Worm (Caenorhabditis elegans) whole organism, midembryonic: ENCODE data around the gene eat-20.
A peak's percentile ranks its signal among the peaks of the same experiment; 100 is the strongest.

ENCODE experiments used
- T22C8.4 ChIP-seq: fragments of 200-800 bp; sonication (Bioruptor generic); IDR thresholded peaks from 2 replicates; pipeline ENCODE4 v1.3.6; 2022; ENCODE audit warnings: missing genetic modification characterization, missing compliant biosample characterization
- cog-1 ChIP-seq: sonication (generic microtip); optimal IDR thresholded peaks from 2 replicates; lab custom pipeline; 2016; ENCODE audit warnings: missing genetic modification characterization, missing compliant biosample characterization
- flt-1 ChIP-seq: fragments of 200-800 bp; sonication (Bioruptor generic); IDR thresholded peaks from 2 replicates; pipeline ENCODE4 v1.3.6; 2022; ENCODE audit warnings: missing genetic modification characterization, missing compliant biosample characterization
- klf-2 ChIP-seq: fragments of 200-800 bp; sonication (Bioruptor generic); conservative IDR thresholded peaks from 2 replicates; pipeline ENCODE4 v1.3.6; 2022; ENCODE audit warnings: missing genetic modification reagents, missing genetic modification characterization, missing compliant biosample characterization
- med-1 ChIP-seq: sonication (generic microtip); optimal IDR thresholded peaks from 2 replicates; lab custom pipeline; 2017; ENCODE audit warnings: missing genetic modification characterization, mild to moderate bottlenecking, missing compliant biosample characterization, antibody characterized with exemption, missing genetic modification reagents; ENCODE audit not compliant: insufficient read depth
- ref-1 ChIP-seq: fragments of 200-800 bp; sonication (Bioruptor generic); conservative IDR thresholded peaks from 2 replicates; pipeline ENCODE4 v1.3.6; 2022; ENCODE audit warnings: missing genetic modification reagents, missing genetic modification characterization, missing compliant biosample characterization
- tab-1 ChIP-seq: fragments of 200-800 bp; sonication (Bioruptor generic); IDR thresholded peaks from 2 replicates; pipeline ENCODE4 v1.3.6; 2022; ENCODE audit warnings: missing genetic modification characterization, missing compliant biosample characterization
- ztf-23 ChIP-seq: fragments of 200-800 bp; sonication (Bioruptor generic); IDR thresholded peaks from 2 replicates; pipeline ENCODE4 v1.3.6; 2022; ENCODE audit warnings: missing genetic modification reagents, missing genetic modification characterization, missing compliant biosample characterization
- ztf-29 ChIP-seq: fragments of 200-800 bp; sonication (Bioruptor generic); IDR thresholded peaks from 2 replicates; pipeline ENCODE4 v1.3.6; 2022; ENCODE audit warnings: missing genetic modification reagents, missing genetic modification characterization, missing compliant biosample characterization

eat-20 gene

ce11 chrX:15509681-15510080 lies at the start of gene eat-20:
Gene eat-20 (plus strand): TSS chrX:15510011.
- no peak for TF ChIP-seq ref-1 (GFP tag; lab: Robert Waterston, UW)
- TF ChIP-seq ztf-29 (GFP tag; lab: Robert Waterston, UW) = no peak
- no peak for TF ChIP-seq T22C8.4
- TF ChIP-seq ztf-23 (GFP tag; lab: Robert Waterston, UW) = no peak
- no peak for TF ChIP-seq cog-1 (tag; lab: Kevin White, UChicago)
- no peak for TF ChIP-seq klf-2 (GFP tag; lab: Robert Waterston, UW)
- TF ChIP-seq flt-1 (GFP tag; lab: Robert Waterston, UW) = no peak
- TF ChIP-seq tab-1 (GFP tag; lab: Robert Waterston, UW) = no peak
- TF ChIP-seq med-1 = no peak

- TF ChIP-seq ref-1 (GFP tag; lab: Robert Waterston, UW) (no peak), klf-2 (GFP tag; lab: Robert Waterston, UW) (no peak), cog-1 (tag; lab: Kevin White, UChicago) (no peak), ztf-29 (GFP tag; lab: Robert Waterston, UW) (no peak), med-1 (no peak), ztf-23 (GFP tag; lab: Robert Waterston, UW) (no peak), flt-1 (GFP tag; lab: Robert Waterston, UW) (no peak), T22C8.4 (no peak), tab-1 (GFP tag; lab: Robert Waterston, UW) (no peak)
Measured at ce11 chrX:15465050-15465449, 44.8 kb upstream of the eat-20 start.

ce11 chrX:15466032-15466431 lies 43.8 kb upstream of the eat-20 start, which contains the start of gene sprr-1:
Gene sprr-1 (plus strand): TSS chrX:15466300.
- no peak for TF ChIP-seq T22C8.4
- TF ChIP-seq med-1 = no peak
- no peak for TF ChIP-seq ztf-23 (GFP tag; lab: Robert Waterston, UW)
- TF ChIP-seq cog-1 (tag; lab: Kevin White, UChicago) = no peak
- no peak for TF ChIP-seq ref-1 (GFP tag; lab: Robert Waterston, UW)
- TF ChIP-seq klf-2 (GFP tag; lab: Robert Waterston, UW) = no peak
- no peak for TF ChIP-seq ztf-29 (GFP tag; lab: Robert Waterston, UW)
- TF ChIP-seq flt-1 (GFP tag; lab: Robert Waterston, UW) = no peak

- TF ChIP-seq T22C8.4 = no peak
- no peak for TF ChIP-seq tab-1 (GFP tag; lab: Robert Waterston, UW)
- TF ChIP-seq cog-1 (tag; lab: Kevin White, UChicago) = no peak
- TF ChIP-seq ref-1 (GFP tag; lab: Robert Waterston, UW) = no peak
- no peak for TF ChIP-seq flt-1 (GFP tag; lab: Robert Waterston, UW)
- TF ChIP-seq klf-2 (GFP tag; lab: Robert Waterston, UW) = no peak
- no peak for TF ChIP-seq med-1
- TF ChIP-seq ztf-29 (GFP tag; lab: Robert Waterston, UW) = no peak
- TF ChIP-seq ztf-23 (GFP tag; lab: Robert Waterston, UW) = no peak
Measured at ce11 chrX:15468657-15469056, 41.2 kb upstream of the eat-20 start.

- TF ChIP-seq klf-2 (GFP tag; lab: Robert Waterston, UW) = no peak
- no peak for TF ChIP-seq med-1
- TF ChIP-seq flt-1 (GFP tag; lab: Robert Waterston, UW) = no peak
- no peak for TF ChIP-seq ztf-29 (GFP tag; lab: Robert Waterston, UW)
- TF ChIP-seq cog-1 (tag; lab: Kevin White, UChicago) = no peak
- TF ChIP-seq ztf-23 (GFP tag; lab: Robert Waterston, UW) = no peak
- TF ChIP-seq T22C8.4 = no peak
- no peak for TF ChIP-seq tab-1 (GFP tag; lab: Robert Waterston, UW)
- no peak for TF ChIP-seq ref-1 (GFP tag; lab: Robert Waterston, UW)
Measured at ce11 chrX:15469957-15470548, 39.8 kb upstream of the eat-20 start.

ce11 chrX:15477309-15477708 lies 32.5 kb upstream of the eat-20 start, which contains the start of gene exc-1:
Gene exc-1 (minus strand): TSS chrX:15477409.
- no peak for TF ChIP-seq ref-1 (GFP tag; lab: Robert Waterston, UW)

ce11 chrX:15478717-15479116 lies 31.1 kb upstream of the eat-20 start, which contains the start of gene gcy-36:
Gene gcy-36 (plus strand): TSS chrX:15479017.
- TF ChIP-seq tab-1 (GFP tag; lab: Robert Waterston, UW) = no peak
- no peak for TF ChIP-seq T22C8.4
- no peak for TF ChIP-seq ztf-29 (GFP tag; lab: Robert Waterston, UW)
- TF ChIP-seq med-1 = no peak
- no peak for TF ChIP-seq klf-2 (GFP tag; lab: Robert Waterston, UW)
- no peak for TF ChIP-seq ref-1 (GFP tag; lab: Robert Waterston, UW)

- TF ChIP-seq ref-1 (GFP tag; lab: Robert Waterston, UW) (no peak), flt-1 (GFP tag; lab: Robert Waterston, UW) (no peak), T22C8.4 (no peak), ztf-23 (GFP tag; lab: Robert Waterston, UW) (no peak), med-1 (no peak)
Measured at ce11 chrX:15485262-15485661, 24.5 kb upstream of the eat-20 start.

ce11 chrX:15487162-15487561 lies 22.6 kb upstream of the eat-20 start:
- TF ChIP-seq med-1 (no peak), tab-1 (GFP tag; lab: Robert Waterston, UW) (no peak), ztf-23 (GFP tag; lab: Robert Waterston, UW) (peak; percentile 40; the same call in 1 of the 2 replicates)

- TF ChIP-seq med-1 (no peak), ref-1 (GFP tag; lab: Robert Waterston, UW) (no peak), flt-1 (GFP tag; lab: Robert Waterston, UW) (no peak), ztf-23 (GFP tag; lab: Robert Waterston, UW) (no peak), ztf-29 (GFP tag; lab: Robert Waterston, UW) (no peak), cog-1 (tag; lab: Kevin White, UChicago) (no peak), tab-1 (GFP tag; lab: Robert Waterston, UW) (no peak)
Measured at ce11 chrX:15487806-15488205, 22.0 kb upstream of the eat-20 start, which contains the start of gene H13N06.2. Gene H13N06.2 (plus strand): TSS chrX:15488106.
